Fruit fly (Drosophila melanogaster) whole organism, wandering third instar larva: ENCODE results near the gene CG10602.

Experiments
- Abd-B ChIP-seq: fragments of >200 bp; optimal IDR thresholded peaks from 2 replicates; lab custom pipeline; 2017; ENCODE audit warnings: missing biosample characterization, missing genetic modification characterization
- CG32264 ChIP-seq: fragments of 200-800 bp; sonication (Bioruptor generic); optimal IDR thresholded peaks from 2 replicates; lab custom pipeline; 2016; ENCODE audit warnings: missing biosample characterization, missing genetic modification characterization
- CG9705 ChIP-seq: fragments of 200-800 bp; sonication (Bioruptor generic); optimal IDR thresholded peaks from 2 replicates; lab custom pipeline; 2018; ENCODE audit warnings: missing biosample characterization, mild to moderate bottlenecking, missing genetic modification characterization
- CrebA ChIP-seq: fragments of 200-800 bp; sonication (Bioruptor generic); optimal IDR thresholded peaks from 2 replicates; lab custom pipeline; 2016; ENCODE audit warnings: missing biosample characterization, mild to moderate bottlenecking, missing genetic modification characterization, borderline replicate concordance
- Dfd ChIP-seq: fragments of >200 bp; optimal IDR thresholded peaks from 2 replicates; lab custom pipeline; 2017; ENCODE audit warnings: missing biosample characterization, missing genetic modification characterization
- Dif ChIP-seq: fragments of 200-275, 200-300 bp; sonication (Bioruptor generic); optimal IDR thresholded peaks from 2 replicates; lab custom pipeline; 2018; ENCODE audit warnings: missing biosample characterization, missing genetic modification characterization; ENCODE audit not compliant: partially characterized antibody
- GATAd ChIP-seq: sonication (Bioruptor generic); optimal IDR thresholded peaks from 2 replicates; lab custom pipeline; 2016; ENCODE audit warnings: missing biosample characterization, missing genetic modification characterization
- HLH106 ChIP-seq: fragments of 200-800 bp; optimal IDR thresholded peaks from 3 replicates; lab custom pipeline; 2019; ENCODE audit warnings: missing biosample characterization, mild to moderate bottlenecking, missing genetic modification characterization, moderate library complexity
- Hnf4 ChIP-seq: fragments of 200-800 bp; sonication (Bioruptor generic); optimal IDR thresholded peaks from 2 replicates; lab custom pipeline; 2016; ENCODE audit warnings: missing biosample characterization, mild to moderate bottlenecking, missing genetic modification characterization
- Hr78 ChIP-seq: fragments of >200 bp; optimal IDR thresholded peaks from 2 replicates; lab custom pipeline; 2017; ENCODE audit warnings: missing biosample characterization, missing genetic modification characterization
- Hr83 ChIP-seq: fragments of 200-300 bp; sonication (Bioruptor generic); optimal IDR thresholded peaks from 2 replicates; lab custom pipeline; 2016; ENCODE audit warnings: missing biosample characterization, mild to moderate bottlenecking, missing genetic modification characterization, moderate library complexity; ENCODE audit not compliant: poor library complexity, severe bottlenecking
- Jra ChIP-seq: sonication (Bioruptor generic); optimal IDR thresholded peaks from 2 replicates; lab custom pipeline; 2016; ENCODE audit warnings: missing biosample characterization, missing genetic modification characterization
- Mio ChIP-seq: sonication (Bioruptor generic); optimal IDR thresholded peaks from 2 replicates; lab custom pipeline; 2016; ENCODE audit warnings: missing biosample characterization, missing genetic modification characterization
- Myc ChIP-seq: fragments of >200 bp; optimal IDR thresholded peaks from 2 replicates; lab custom pipeline; 2017
- N ChIP-seq: fragments of >200 bp; optimal IDR thresholded peaks from 2 replicates; lab custom pipeline; 2018; ENCODE audit warnings: missing biosample characterization, missing external identifiers, missing genetic modification characterization
- OdsH ChIP-seq: fragments of 200-800 bp; sonication (Bioruptor generic); optimal IDR thresholded peaks from 2 replicates; lab custom pipeline; 2016; ENCODE audit warnings: missing biosample characterization, mild to moderate bottlenecking, missing genetic modification characterization
- Rel ChIP-seq, 2 experiments: fragments of 200-800 bp; sonication (Bioruptor generic) in 1 of 2; optimal IDR thresholded peaks; 2 replicates in 1 of 2; 3 replicates in 1 of 2; lab custom pipeline; 2016 to 2019; ENCODE audit warnings: mild to moderate bottlenecking in 2 of 2, missing biosample characterization in 2 of 2, missing genetic modification characterization in 2 of 2, moderate library complexity in 1 of 2
- Sp1 ChIP-seq: fragments of 200-800 bp; sonication (Bioruptor generic); optimal IDR thresholded peaks from 3 replicates; lab custom pipeline; 2019; ENCODE audit warnings: missing biosample characterization, mild to moderate bottlenecking, missing genetic modification characterization, moderate library complexity
- Vsx2 ChIP-seq: fragments of 200-300, 225-300 bp; sonication (Bioruptor generic); optimal IDR thresholded peaks from 2 replicates; lab custom pipeline; 2018; ENCODE audit warnings: missing biosample characterization, missing genetic modification characterization; ENCODE audit not compliant: partially characterized antibody
- br ChIP-seq: fragments of 200-800 bp; sonication (Bioruptor generic); optimal IDR thresholded peaks from 2 replicates; lab custom pipeline; 2016; ENCODE audit warnings: missing biosample characterization, missing genetic modification characterization
- brk ChIP-seq: fragments of 200-800 bp; sonication (Bioruptor generic); optimal IDR thresholded peaks from 2 replicates; lab custom pipeline; 2016; ENCODE audit warnings: missing biosample characterization, mild to moderate bottlenecking, missing genetic modification characterization
- dl ChIP-seq, 2 experiments: fragments of 175-275, 200-275 bp in 1 of 2; fragments of 200-275 bp in 1 of 2; sonication (Bioruptor generic); optimal IDR thresholded peaks; lab custom pipeline; 2018; ENCODE audit warnings: mild to moderate bottlenecking in 2 of 2, missing biosample characterization in 2 of 2, missing genetic modification characterization in 2 of 2, moderate library complexity in 2 of 2; ENCODE audit not compliant: partially characterized antibody in 2 of 2, insufficient read depth in 1 of 2
- dmrt93B ChIP-seq: fragments of 200-800 bp; sonication (Bioruptor generic); optimal IDR thresholded peaks from 2 replicates; lab custom pipeline; 2018; ENCODE audit warnings: missing biosample characterization, mild to moderate bottlenecking, missing genetic modification characterization
- dsf ChIP-seq: sonication (Bioruptor generic); optimal IDR thresholded peaks from 2 replicates; lab custom pipeline; 2016; ENCODE audit warnings: missing biosample characterization, missing genetic modification characterization, borderline replicate concordance
- ey ChIP-seq: fragments of 200-800 bp; sonication (Bioruptor generic); optimal IDR thresholded peaks from 2 replicates; lab custom pipeline; 2016; ENCODE audit warnings: missing biosample characterization, missing genetic modification characterization
- foxo ChIP-seq, 2 experiments: fragments of 200-800 bp; sonication (Bioruptor generic); optimal IDR thresholded peaks; 2 replicates in 1 of 2; 3 replicates in 1 of 2; lab custom pipeline; 2016 to 2017; ENCODE audit warnings: missing biosample characterization in 2 of 2, missing genetic modification characterization in 2 of 2
- fru ChIP-seq: fragments of 200-800 bp; sonication (Bioruptor generic); optimal IDR thresholded peaks from 3 replicates; lab custom pipeline; 2016; ENCODE audit warnings: missing biosample characterization, mild to moderate bottlenecking, missing genetic modification characterization
- h ChIP-seq: fragments of 200-800 bp; sonication (Bioruptor generic); optimal IDR thresholded peaks from 3 replicates; lab custom pipeline; 2016; ENCODE audit warnings: missing biosample characterization, mild to moderate bottlenecking, missing genetic modification characterization
- jim ChIP-seq: fragments of 175-275, 200-325 bp; sonication (Bioruptor generic); optimal IDR thresholded peaks from 2 replicates; lab custom pipeline; 2016; ENCODE audit warnings: missing biosample characterization, mild to moderate bottlenecking, missing genetic modification characterization
- lola ChIP-seq: fragments of >200 bp; optimal IDR thresholded peaks from 2 replicates; lab custom pipeline; 2017; ENCODE audit warnings: missing biosample characterization, missing genetic modification characterization
- pan ChIP-seq: fragments of >200 bp; optimal IDR thresholded peaks from 2 replicates; lab custom pipeline; 2017
- psq ChIP-seq: fragments of 200-800 bp; sonication (Bioruptor generic); optimal IDR thresholded peaks from 3 replicates; lab custom pipeline; 2017; ENCODE audit warnings: missing biosample characterization, mild to moderate bottlenecking, missing genetic modification characterization, moderate library complexity
- rgr ChIP-seq: fragments of 200-800 bp; sonication (Bioruptor generic); optimal IDR thresholded peaks from 3 replicates; lab custom pipeline; 2016; ENCODE audit warnings: missing biosample characterization, mild to moderate bottlenecking, missing genetic modification characterization
- sage ChIP-seq: fragments of 200-800 bp; sonication (Bioruptor generic); optimal IDR thresholded peaks from 2 replicates; lab custom pipeline; 2016; ENCODE audit warnings: missing biosample characterization, mild to moderate bottlenecking, missing genetic modification characterization
- sv ChIP-seq: fragments of 200-800 bp; sonication (Bioruptor generic); optimal IDR thresholded peaks from 3 replicates; lab custom pipeline; 2016; ENCODE audit warnings: missing biosample characterization, missing genetic modification characterization
- tai ChIP-seq: sonication (Bioruptor generic); optimal IDR thresholded peaks from 2 replicates; lab custom pipeline; 2016; ENCODE audit warnings: missing biosample characterization, missing genetic modification characterization
- usp ChIP-seq: fragments of >200 bp; optimal IDR thresholded peaks from 2 replicates; lab custom pipeline; 2017; ENCODE audit warnings: missing biosample characterization, missing genetic modification characterization
- woc ChIP-seq: sonication (Bioruptor generic); optimal IDR thresholded peaks from 2 replicates; lab custom pipeline; 2016; ENCODE audit warnings: missing biosample characterization, mild to moderate bottlenecking, missing genetic modification characterization

Gene CG10602

DNA sequence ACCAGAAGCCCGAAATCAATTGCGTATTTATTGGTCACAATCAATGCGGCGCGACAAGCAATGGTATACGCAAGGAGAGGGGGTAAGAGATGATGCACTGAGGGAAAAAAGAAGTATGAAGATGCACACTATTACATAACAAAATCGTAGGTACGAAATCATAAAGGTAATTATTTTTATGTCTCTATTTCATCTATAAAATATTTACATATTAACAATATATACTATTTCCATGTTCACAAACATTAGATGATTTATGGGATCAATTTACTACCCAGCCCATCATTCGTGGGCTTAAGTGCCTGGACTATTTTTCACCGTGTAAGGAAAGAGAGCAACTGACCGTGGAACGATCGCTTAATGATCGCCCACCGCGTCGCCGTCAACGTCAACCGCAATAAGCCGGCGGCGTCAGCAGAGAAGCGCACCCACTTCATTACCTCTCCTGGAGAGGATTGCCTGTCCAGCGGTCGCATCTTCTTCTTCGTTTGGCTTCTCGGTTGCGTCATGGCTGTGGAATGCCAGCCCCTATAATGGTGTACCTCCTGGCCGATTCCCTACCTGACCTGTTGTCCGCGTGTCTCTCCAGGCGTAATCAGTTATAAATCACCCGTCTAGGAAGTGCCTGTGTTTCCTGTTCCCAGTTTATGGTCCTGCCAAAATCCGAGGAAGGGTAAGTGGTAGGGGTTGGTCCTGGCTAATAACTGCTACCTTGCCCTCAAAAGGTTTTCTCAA is 36.1 kb upstream of the CG10602 start:
- TF ChIP-seq Vsx2 (GFP tag; lab: Kevin White, UChicago) = no peak
- TF ChIP-seq Hnf4 = no peak
- TF ChIP-seq foxo (GFP tag; optimal IDR thresholded peaks at IDR 0.05; lab: Kevin White, UChicago) = peak in 1 of 2 experiments; percentile 26
- TF ChIP-seq HLH106 = peak; percentile 50
- no peak for TF ChIP-seq Dfd (GFP tag; lab: Kevin White, UChicago)
- TF ChIP-seq Mio (GFP tag; lab: Kevin White, UChicago) = no peak
- TF ChIP-seq Sp1 (GFP tag; lab: Kevin White, UChicago) = peak; percentile 5

DNA sequence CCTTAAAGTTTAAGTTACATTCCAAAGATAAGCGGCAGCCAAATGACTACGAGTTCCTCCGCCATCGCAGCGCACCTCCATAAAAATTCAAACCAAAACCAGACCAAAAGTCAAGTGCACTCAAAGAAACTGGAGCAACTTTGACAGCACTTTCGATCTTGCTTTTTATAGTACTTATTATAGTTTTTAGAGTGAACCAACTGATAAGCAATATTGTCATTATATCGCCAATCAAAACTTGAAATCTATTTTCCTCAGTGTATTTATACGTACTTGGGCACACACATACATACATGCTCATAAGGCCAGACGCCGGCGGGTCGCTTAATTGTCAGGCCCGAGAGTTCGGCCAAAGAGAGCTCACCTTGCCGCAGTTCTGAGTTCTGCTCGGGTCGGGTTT is 31.0 kb upstream of the CG10602 start:
- TF ChIP-seq CrebA (GFP tag; lab: Kevin White, UChicago) (no peak), tai (GFP tag; lab: Kevin White, UChicago) (no peak), sage (peak; percentile 59), HLH106 (peak; percentile 75), Mio (GFP tag; lab: Kevin White, UChicago) (no peak), Dif (GFP tag; lab: Kevin White, UChicago) (no peak), GATAd (GFP tag; lab: Kevin White, UChicago) (no peak), CG9705 (GFP tag; lab: Kevin White, UChicago) (peak; percentile 38), dmrt93B (GFP tag; lab: Kevin White, UChicago) (peak; percentile 28), Vsx2 (GFP tag; lab: Kevin White, UChicago) (no peak), dl (GFP tag; optimal IDR thresholded peaks at IDR 0.05; lab: Kevin White, UChicago; ENCODE audit: insufficient read depth in 1 of 2, partially characterized antibody in 2 of 2) (no peak), Sp1 (GFP tag; lab: Kevin White, UChicago) (peak; percentile 69), CG32264 (GFP tag; lab: Kevin White, UChicago) (peak; percentile 46), psq (peak; percentile 55), lola (GFP tag; lab: Kevin White, UChicago) (no peak), Abd-B (GFP tag; lab: Kevin White, UChicago) (no peak), Hr78 (GFP tag; lab: Kevin White, UChicago) (no peak), Jra (GFP tag; lab: Kevin White, UChicago) (peak; percentile 46), sv (GFP tag; lab: Kevin White, UChicago) (peak; percentile 64), usp (GFP tag; lab: Kevin White, UChicago) (no peak), dsf (GFP tag; lab: Kevin White, UChicago) (no peak), Dfd (GFP tag; lab: Kevin White, UChicago) (no peak), h (GFP tag; lab: Kevin White, UChicago) (peak; percentile 88), Rel (GFP tag; optimal IDR thresholded peaks at IDR 0.05; lab: Kevin White, UChicago) (no peak), Rel (tag; optimal IDR thresholded peaks at IDR 0.05; lab: Kevin White, UChicago) (peak; percentile 7), OdsH (GFP tag; lab: Kevin White, UChicago) (peak; percentile 67), Myc (lab: Kevin White, UChicago) (no peak), fru (GFP tag; lab: Kevin White, UChicago) (peak; percentile 81), Hr83 (GFP tag; lab: Kevin White, UChicago) (no peak), N (GFP tag; lab: Kevin White, UChicago) (no peak), br (GFP tag; lab: Kevin White, UChicago) (peak; percentile 83), foxo (GFP tag; optimal IDR thresholded peaks at IDR 0.05; lab: Kevin White, UChicago) (peak; percentile 27 to 83), Hnf4 (peak; percentile 79), woc (GFP tag; lab: Kevin White, UChicago) (peak; percentile 60), brk (GFP tag; lab: Kevin White, UChicago) (peak; percentile 57), ey (GFP tag; lab: Kevin White, UChicago) (peak; percentile 83), rgr (GFP tag; lab: Kevin White, UChicago) (peak; percentile 76), jim (no peak), pan (lab: Kevin White, UChicago) (no peak)
